Fruit fly (Drosophila melanogaster): Measurements from ENCODE around the gene CG32263.

The CG32263 gene

dm6 chr3L:3802677-3803076 is 8.2 kb downstream of the CG32263 start (continued):
- no peak for TF ChIP-seq CG7987 (GFP tag; optimal IDR thresholded peaks at IDR 0.05)
- peak; percentile 91 for TF ChIP-seq Rfx (GFP tag; IDR thresholded peaks at IDR 0.05)
- peak; percentile 56 for TF ChIP-seq Hr3 (GFP tag; optimal IDR thresholded peaks at IDR 0.05)
- peak; percentile 36 for TF ChIP-seq Sox100B (GFP tag; optimal IDR thresholded peaks at IDR 0.05)
- TF ChIP-seq eyg (GFP tag; optimal IDR thresholded peaks at IDR 0.05): peak; percentile 64
- peak; percentile 58; the same call in 1 of the 2 replicates for TF ChIP-seq cas (GFP tag; IDR thresholded peaks at IDR 0.05)
- TF ChIP-seq CG15269 (tag; optimal IDR thresholded peaks at IDR 0.05): peak; percentile 84
- TF ChIP-seq hth (optimal IDR thresholded peaks at IDR 0.05): no peak
- TF ChIP-seq abd-A (tag; optimal IDR thresholded peaks at IDR 0.05): peak; percentile 89
- peak; percentile 36 for TF ChIP-seq fd96Cb (tag; optimal IDR thresholded peaks at IDR 0.05)
- peak; percentile 14 for TF ChIP-seq HmgD (GFP tag; optimal IDR thresholded peaks at IDR 0.05)
- no peak for TF ChIP-seq CG6791 (GFP tag; IDR thresholded peaks at IDR 0.05; ENCODE audit: partially characterized antibody)
- peak; percentile 60 for TF ChIP-seq jumu (GFP tag; optimal IDR thresholded peaks at IDR 0.05)
- peak; percentile 56 for TF ChIP-seq CG3281 (GFP tag; optimal IDR thresholded peaks at IDR 0.05)
- no peak for TF ChIP-seq Kr (GFP tag; optimal IDR thresholded peaks at IDR 0.05)
- TF ChIP-seq croc (GFP tag; conservative IDR thresholded peaks at IDR 0.05): peak; percentile 24; the same call in 1 of the 3 replicates
- peak; percentile 77 for TF ChIP-seq Antp (GFP tag; optimal IDR thresholded peaks at IDR 0.05)
- TF ChIP-seq prd (optimal IDR thresholded peaks at IDR 0.05): no peak
- peak; percentile 86 for TF ChIP-seq prd (GFP tag; IDR thresholded peaks at IDR 0.05)
- TF ChIP-seq ro (GFP tag; IDR thresholded peaks at IDR 0.05): peak; percentile 25; the same call in 1 of the 2 replicates
- TF ChIP-seq CG15601 (tag; optimal IDR thresholded peaks at IDR 0.05): peak; percentile 38
- TF ChIP-seq CG5180 (GFP tag; optimal IDR thresholded peaks at IDR 0.05): peak; percentile 11
- TF ChIP-seq CG11247 (GFP tag; IDR thresholded peaks at IDR 0.05): peak; percentile 65; the same call in 1 of the 2 replicates
- peak; percentile 26 for TF ChIP-seq CG13123 (GFP tag; optimal IDR thresholded peaks at IDR 0.05)
- TF ChIP-seq sqz (GFP tag; optimal IDR thresholded peaks at IDR 0.05): no peak
- TF ChIP-seq CG8281 (tag; optimal IDR thresholded peaks at IDR 0.05): peak; percentile 2
- peak; percentile 80 for TF ChIP-seq NFAT (GFP tag; IDR thresholded peaks at IDR 0.05)
- no peak for TF ChIP-seq CG2129 (GFP tag; IDR thresholded peaks at IDR 0.05; ENCODE audit: partially characterized antibody)
- TF ChIP-seq HHEX (GFP tag; optimal IDR thresholded peaks at IDR 0.05): peak; percentile 65
- peak; percentile 51 for TF ChIP-seq CG9876 (GFP tag; optimal IDR thresholded peaks at IDR 0.05)
- no peak for TF ChIP-seq CG8359 (GFP tag; optimal IDR thresholded peaks at IDR 0.05; ENCODE audit: borderline replicate concordance)
- TF ChIP-seq wdn (GFP tag; IDR thresholded peaks at IDR 0.05): peak; percentile 75
- peak; percentile 40 for TF ChIP-seq emc (GFP tag; optimal IDR thresholded peaks at IDR 0.05)
- TF ChIP-seq Hand (GFP tag; optimal IDR thresholded peaks at IDR 0.05): peak; percentile 93
- no peak for TF ChIP-seq Hr39 (optimal IDR thresholded peaks at IDR 0.05)
- no peak for TF ChIP-seq CG7745 (tag; optimal IDR thresholded peaks at IDR 0.05)
- peak; percentile 59 for TF ChIP-seq Mad (GFP tag; optimal IDR thresholded peaks at IDR 0.05)
- peak; percentile 17 for TF ChIP-seq CG15696 (tag; optimal IDR thresholded peaks at IDR 0.05)
- TF ChIP-seq Hmx (GFP tag; optimal IDR thresholded peaks at IDR 0.05): peak; percentile 39
- peak; percentile 48; the same call in 1 of the 2 replicates for TF ChIP-seq Doc2 (GFP tag; IDR thresholded peaks at IDR 0.05)
- peak; percentile 91 for TF ChIP-seq Hmr (GFP tag; optimal IDR thresholded peaks at IDR 0.05)
- peak; percentile 48; the same call in 1 of the 3 replicates for TF ChIP-seq CG7357 (GFP tag; IDR thresholded peaks at IDR 0.05)
- TF ChIP-seq CG12236 (GFP tag; optimal IDR thresholded peaks at IDR 0.05): peak; percentile 44
- TF ChIP-seq vfl (GFP tag; optimal IDR thresholded peaks at IDR 0.05): peak; percentile 41
- 0 out of 2 replicates have a peak, but pooled peaks have one; percentile 25 for TF ChIP-seq Dref (GFP tag; IDR thresholded peaks at IDR 0.05)
- peak; percentile 35 for TF ChIP-seq Max (GFP tag; optimal IDR thresholded peaks at IDR 0.05)
- no peak for TF ChIP-seq CG17802 (tag; optimal IDR thresholded peaks at IDR 0.05)
- no peak for TF ChIP-seq tll (GFP tag; optimal IDR thresholded peaks at IDR 0.05)
- peak; percentile 23 for TF ChIP-seq maf-S (GFP tag; optimal IDR thresholded peaks at IDR 0.05)
- TF ChIP-seq sob (GFP tag; IDR thresholded peaks at IDR 0.05): peak; percentile 85
- peak; percentile 92 for TF ChIP-seq CG18599 (GFP tag; optimal IDR thresholded peaks at IDR 0.05)

Data from whole organism, embryonic.